Worm (Caenorhabditis elegans): ENCODE results near the gene gcs-1.

Gene gcs-1

ce11 chrII:9009976-9010702 is 28.0 kb downstream of the gcs-1 start (continued):
- TF ChIP-seq spr-1 (tag; optimal IDR thresholded peaks at IDR 0.05) (no peak), ceh-82 (tag; optimal IDR thresholded peaks at IDR 0.05) (no peak), rbr-2 (tag; optimal IDR thresholded peaks at IDR 0.05) (peak; percentile 10)

DNA sequence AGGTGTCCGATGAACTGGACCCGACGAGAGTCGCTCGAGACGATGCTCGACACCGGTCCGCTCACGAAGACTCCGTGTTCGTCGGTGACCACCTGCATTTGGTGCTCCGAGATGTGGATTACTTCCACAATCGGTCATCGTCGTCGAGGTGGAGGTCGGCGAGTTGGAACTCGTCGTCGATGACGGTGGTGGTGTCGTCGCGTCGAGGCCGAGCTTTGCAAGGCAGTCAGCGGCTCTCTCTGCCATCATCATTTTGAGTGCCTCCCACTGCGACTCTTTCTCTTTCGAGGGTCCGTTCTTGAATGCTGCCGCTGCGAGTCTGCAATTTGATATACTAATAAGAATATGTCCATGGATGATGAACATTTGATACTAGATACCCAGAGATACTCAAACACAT is 30.4 kb downstream of the gcs-1 start:
- TF ChIP-seq hlh-11 (tag; optimal IDR thresholded peaks at IDR 0.05) (no peak), egl-43 (GFP tag; IDR thresholded peaks at IDR 0.05) (peak; percentile 67; the same call in 1 of the 2 replicates), set-16 (GFP tag; IDR thresholded peaks at IDR 0.05) (peak; percentile 87)

- TF ChIP-seq zip-11 (GFP tag; IDR thresholded peaks at IDR 0.05): no peak
- no peak for TF ChIP-seq F37D6.2 (tag; optimal IDR thresholded peaks at IDR 0.05)
- no peak for TF ChIP-seq mxl-2 (GFP tag; conservative IDR thresholded peaks at IDR 0.05)
- no peak for TF ChIP-seq lin-38 (GFP tag; IDR thresholded peaks at IDR 0.05)
Measured at ce11 chrII:9005067-9005466, 33.0 kb downstream of the gcs-1 start, which contains the start of gene F44G4.7. Gene F44G4.7, minus strand, starts transcription at chrII:9005167.

- TF ChIP-seq nhr-76 (tag; optimal IDR thresholded peaks at IDR 0.05): no peak
- TF ChIP-seq php-3 (GFP tag; IDR thresholded peaks at IDR 0.05): no peak
- no peak for TF ChIP-seq snpc-1.2 (GFP tag; IDR thresholded peaks at IDR 0.05)
- peak in 1 of 2 experiments; percentile 95 for TF ChIP-seq unc-62 (GFP tag; optimal IDR thresholded peaks at IDR 0.05 in 1 of 2)
- no peak for TF ChIP-seq unc-62 (tag; optimal IDR thresholded peaks at IDR 0.05)
- TF ChIP-seq F10B5.3 (tag; optimal IDR thresholded peaks at IDR 0.05): no peak
- TF ChIP-seq daf-8 (GFP tag; IDR thresholded peaks at IDR 0.05): no peak
- no peak for TF ChIP-seq snpc-4 (tag; optimal IDR thresholded peaks at IDR 0.05)
Measured at ce11 chrII:9001743-9002222, 36.3 kb downstream of the gcs-1 start, which contains the start of gene F44G4.6. Gene F44G4.6, minus strand, starts transcription at chrII:9001793.

- TF ChIP-seq Y48G9A.11 (GFP tag; IDR thresholded peaks at IDR 0.05) (no peak), hlh-11 (tag; optimal IDR thresholded peaks at IDR 0.05) (no peak), ama-1 (optimal IDR thresholded peaks at IDR 0.05) (no peak), tag-97 (GFP tag; IDR thresholded peaks at IDR 0.05) (no peak), ceh-44 (GFP tag; IDR thresholded peaks at IDR 0.05) (no peak), dpl-1 (GFP tag; optimal IDR thresholded peaks at IDR 0.05) (no peak), mxl-3 (GFP tag; optimal IDR thresholded peaks at IDR 0.05) (no peak), hif-1 (tag; optimal IDR thresholded peaks at IDR 0.05) (no peak), lin-1 (GFP tag; IDR thresholded peaks at IDR 0.05) (no peak)
Measured at ce11 chrII:9000331-9000730, 37.8 kb downstream of the gcs-1 start, which contains the start of gene F44G4.5. Gene F44G4.5, minus strand, starts transcription at chrII:9000431.

ce11 chrII:8997479-8997878 is 40.6 kb downstream of the gcs-1 start, which contains the start of the genes F44G4.3 and tdp-1:
Gene F44G4.3, minus strand, starts transcription at chrII:8997662.
Gene tdp-1, plus strand, starts transcription at chrII:8997825.
- TF ChIP-seq saeg-2 (GFP tag; IDR thresholded peaks at IDR 0.05): no peak
- TF ChIP-seq hif-1 (tag; optimal IDR thresholded peaks at IDR 0.05): no peak
- TF ChIP-seq egl-43 (GFP tag; IDR thresholded peaks at IDR 0.05): no peak
- TF ChIP-seq jun-1 (tag; optimal IDR thresholded peaks at IDR 0.05): no peak
- no peak for TF ChIP-seq nhr-10 (tag; optimal IDR thresholded peaks at IDR 0.05)
- TF ChIP-seq F49E8.2 (tag; optimal IDR thresholded peaks at IDR 0.05; ENCODE audit: borderline replicate concordance): no peak
- TF ChIP-seq cey-2 (tag; optimal IDR thresholded peaks at IDR 0.05; ENCODE audit: borderline replicate concordance, insufficient read depth): no peak
- no peak for TF ChIP-seq pqm-1 (tag; optimal IDR thresholded peaks at IDR 0.05)
- TF ChIP-seq nhr-11 (tag; optimal IDR thresholded peaks at IDR 0.05): no peak
- no peak for TF ChIP-seq ztf-11 (tag; optimal IDR thresholded peaks at IDR 0.05)
- TF ChIP-seq F10B5.3 (tag; optimal IDR thresholded peaks at IDR 0.05): no peak
- no peak for TF ChIP-seq lin-1 (GFP tag; IDR thresholded peaks at IDR 0.05)
- TF ChIP-seq tag-97 (GFP tag; IDR thresholded peaks at IDR 0.05): no peak
- TF ChIP-seq ZK546.5 (tag; optimal IDR thresholded peaks at IDR 0.05): no peak
- TF ChIP-seq Y5F2A.4 (GFP tag; optimal IDR thresholded peaks at IDR 0.05): no peak
- TF ChIP-seq mxl-3 (GFP tag; optimal IDR thresholded peaks at IDR 0.05): no peak
- no peak for TF ChIP-seq hlh-30 (tag; optimal IDR thresholded peaks at IDR 0.05; ENCODE audit: insufficient read depth)
- TF ChIP-seq nhr-6 (tag; optimal IDR thresholded peaks at IDR 0.05): no peak
- no peak for TF ChIP-seq lir-3 (tag; optimal IDR thresholded peaks at IDR 0.05)
- TF ChIP-seq fos-1 (tag; optimal IDR thresholded peaks at IDR 0.05): no peak
- TF ChIP-seq nhr-102 (tag; optimal IDR thresholded peaks at IDR 0.05): no peak
- TF ChIP-seq lin-13 (GFP tag; optimal IDR thresholded peaks at IDR 0.05): no peak

All from whole organism, L4 larva.